Worm (Caenorhabditis elegans) whole organism, L1 larva: Measurements from ENCODE around the gene F14H3.5.

ENCODE experiments used
- F16B12.6 ChIP-seq: fragments of 150-350 bp; optimal IDR thresholded peaks from 2 replicates; lab custom pipeline; 2014; ENCODE audit warnings: missing biosample characterization, missing genetic modification characterization
- aly-2 ChIP-seq: fragments of 150-350 bp; optimal IDR thresholded peaks from 2 replicates; lab custom pipeline; 2014; ENCODE audit warnings: missing biosample characterization, missing genetic modification characterization
- ceh-82 ChIP-seq, 3 experiments: fragments of 150-350 bp in 1 of 3; sonication (generic microtip) in 2 of 3; optimal IDR thresholded peaks; 2 replicates each; lab custom pipeline; 2014 to 2017; ENCODE audit warnings: missing biosample characterization in 3 of 3, missing genetic modification characterization in 3 of 3
- egl-13 ChIP-seq: sonication (generic microtip); optimal IDR thresholded peaks from 2 replicates; lab custom pipeline; 2016; ENCODE audit warnings: missing genotype, missing genetic modification reagents, missing genetic modification characterization, missing compliant biosample characterization
- ets-5 ChIP-seq: fragments of 200-800 bp; sonication (Bioruptor generic); IDR thresholded peaks from 2 replicates; pipeline ENCODE4 v1.3.6; 2022; ENCODE audit warnings: missing genetic modification characterization, missing compliant biosample characterization
- lin-35 ChIP-seq, 2 experiments: fragments of 150-350 bp; optimal IDR thresholded peaks; 2 replicates each; lab custom pipeline; 2014; ENCODE audit warnings: missing biosample characterization in 2 of 2, missing genetic modification characterization in 2 of 2, missing genetic modification reagents in 2 of 2
- lin-39 ChIP-seq: fragments of 150-350 bp; optimal IDR thresholded peaks from 2 replicates; lab custom pipeline; 2014; ENCODE audit warnings: missing biosample characterization, missing genetic modification reagents, missing genetic modification characterization
- nhr-11 ChIP-seq: fragments of 150-350 bp; optimal IDR thresholded peaks from 2 replicates; lab custom pipeline; 2014; ENCODE audit warnings: missing biosample characterization, missing genetic modification characterization
- nhr-19 ChIP-seq: fragments of 200-800 bp; sonication (Bioruptor generic); conservative IDR thresholded peaks from 2 replicates; pipeline ENCODE4 v1.3.6; 2022; ENCODE audit warnings: missing genetic modification characterization, missing compliant biosample characterization
- nhr-237 ChIP-seq: fragments of 150-350 bp; optimal IDR thresholded peaks from 2 replicates; lab custom pipeline; 2014; ENCODE audit warnings: missing biosample characterization, missing genetic modification characterization
- pax-3 ChIP-seq: fragments of 200-800 bp; sonication (Bioruptor generic); optimal IDR thresholded peaks from 2 replicates; lab custom pipeline; 2018; ENCODE audit warnings: mild to moderate bottlenecking, missing genetic modification characterization, moderate library complexity, missing compliant biosample characterization

ce11 chrV:16024300-16024699 lies 32.6 kb downstream of the F14H3.5 start, which contains the start of gene T10C6.6:
- TF ChIP-seq nhr-237 (tag; lab: Kevin White, UChicago): no peak
- no peak for TF ChIP-seq aly-2
- TF ChIP-seq nhr-19 (GFP tag; lab: Robert Waterston, UW): no peak
- TF ChIP-seq egl-13: no peak
- no peak for TF ChIP-seq lin-35 (GFP tag; optimal IDR thresholded peaks at IDR 0.05; lab: Kevin White, UChicago)
- no peak for TF ChIP-seq pax-3
- no peak for TF ChIP-seq ceh-82 (tag; optimal IDR thresholded peaks at IDR 0.05; lab: Kevin White, UChicago)
- no peak for TF ChIP-seq F16B12.6 (tag; lab: Kevin White, UChicago)
- TF ChIP-seq lin-39 (tag; lab: Kevin White, UChicago): no peak
- TF ChIP-seq nhr-11 (tag; lab: Kevin White, UChicago): no peak
- TF ChIP-seq ets-5 (GFP tag; lab: Robert Waterston, UW): no peak
